Fruit fly (Drosophila melanogaster) whole organism, prepupa: ENCODE measurements around the gene mio.
A peak's percentile ranks its signal among the peaks of the same experiment; 100 is the strongest.

ENCODE experiments used
- CG10631 ChIP-seq: fragments of 200-800 bp; sonication (Bioruptor generic); optimal IDR thresholded peaks from 2 replicates; lab custom pipeline; 2016; ENCODE audit warnings: missing biosample characterization, missing genetic modification characterization
- CG10669 ChIP-seq: fragments of 200-800 bp; sonication (Bioruptor generic); optimal IDR thresholded peaks from 3 replicates; lab custom pipeline; 2018; ENCODE audit warnings: missing biosample characterization, mild to moderate bottlenecking, missing genetic modification characterization, moderate library complexity
- CG15336 ChIP-seq: fragments of 200-800 bp; sonication (Bioruptor generic); IDR thresholded peaks from 2 replicates; pipeline ENCODE4 v1.3.6; 2022; ENCODE audit warnings: missing biosample characterization, missing genetic modification characterization
- CG1621 ChIP-seq: fragments of 200-800 bp; sonication (Bioruptor generic); optimal IDR thresholded peaks from 3 replicates; lab custom pipeline; 2018; ENCODE audit warnings: missing biosample characterization, mild to moderate bottlenecking, missing genetic modification characterization
- CG16779 ChIP-seq: fragments of 200-800 bp; sonication (Bioruptor generic); optimal IDR thresholded peaks from 3 replicates; lab custom pipeline; 2017; ENCODE audit warnings: missing biosample characterization, mild to moderate bottlenecking, missing genetic modification characterization
- CG31627 ChIP-seq: fragments of 200-800 bp; sonication (Bioruptor generic); optimal IDR thresholded peaks from 3 replicates; lab custom pipeline; 2016; ENCODE audit warnings: missing biosample characterization, missing genetic modification characterization
- CG3919 ChIP-seq: fragments of 200-800 bp; sonication (Bioruptor generic); optimal IDR thresholded peaks from 3 replicates; lab custom pipeline; 2016; ENCODE audit warnings: missing biosample characterization, missing genetic modification characterization
- CG4318 ChIP-seq: fragments of 200-800 bp; sonication (Bioruptor generic); optimal IDR thresholded peaks from 3 replicates; lab custom pipeline; 2017; ENCODE audit warnings: missing biosample characterization, mild to moderate bottlenecking, missing genetic modification characterization
- CG6808 ChIP-seq: fragments of 200-800 bp; sonication (Bioruptor generic); optimal IDR thresholded peaks from 3 replicates; lab custom pipeline; 2017; ENCODE audit warnings: missing biosample characterization, missing genetic modification characterization, mild to moderate bottlenecking, moderate library complexity, missing genetic modification reagents
- CG6854 ChIP-seq: fragments of 200-800 bp; sonication (Bioruptor generic); optimal IDR thresholded peaks from 2 replicates; lab custom pipeline; 2017; ENCODE audit warnings: missing biosample characterization, mild to moderate bottlenecking, missing genetic modification characterization
- CG7368 ChIP-seq: fragments of 200-800 bp; sonication (Bioruptor generic); optimal IDR thresholded peaks from 3 replicates; lab custom pipeline; 2016; ENCODE audit warnings: missing biosample characterization, missing genetic modification characterization
- CG8632 ChIP-seq: fragments of 200-800 bp; sonication (Bioruptor generic); optimal IDR thresholded peaks from 3 replicates; lab custom pipeline; 2016; ENCODE audit warnings: missing biosample characterization, missing genetic modification characterization
- CG9139 ChIP-seq: fragments of 200-800 bp; sonication (Bioruptor generic); optimal IDR thresholded peaks from 3 replicates; lab custom pipeline; 2017; ENCODE audit warnings: missing biosample characterization, mild to moderate bottlenecking, missing genetic modification characterization
- Eip75B ChIP-seq: fragments of 200-800 bp; sonication (Bioruptor generic); optimal IDR thresholded peaks from 3 replicates; lab custom pipeline; 2016; ENCODE audit warnings: missing biosample characterization, missing genetic modification characterization
- Eip78C ChIP-seq: fragments of 200-800 bp; sonication (Bioruptor generic); peaks from one replicate; lab custom pipeline; 2016; ENCODE audit warnings: missing biosample characterization, missing genetic modification characterization
- Eip93F ChIP-seq: fragments of 200-800 bp; sonication (Bioruptor generic); optimal IDR thresholded peaks from 2 replicates; lab custom pipeline; 2016; ENCODE audit warnings: missing biosample characterization, mild to moderate bottlenecking, missing genetic modification characterization
- Ets21C ChIP-seq: fragments of 200-800 bp; sonication (Bioruptor generic); optimal IDR thresholded peaks from 3 replicates; lab custom pipeline; 2016; ENCODE audit warnings: missing biosample characterization, missing genetic modification characterization
- Ets96B ChIP-seq: fragments of 200-800 bp; optimal IDR thresholded peaks from 2 replicates; lab custom pipeline; 2019; ENCODE audit warnings: missing biosample characterization, mild to moderate bottlenecking, missing genetic modification characterization, moderate library complexity
- Gug ChIP-seq: fragments of 200-800 bp; sonication (Bioruptor generic); IDR thresholded peaks from 2 replicates; pipeline ENCODE4 v1.3.6; 2022; ENCODE audit warnings: missing biosample characterization, missing genetic modification characterization
- Hr4 ChIP-seq: fragments of 200-800 bp; sonication (Bioruptor generic); optimal IDR thresholded peaks from 3 replicates; lab custom pipeline; 2016; ENCODE audit warnings: missing biosample characterization, missing genetic modification characterization
- Lpt ChIP-seq: fragments of 200-800 bp; sonication (Bioruptor generic); optimal IDR thresholded peaks from 3 replicates; lab custom pipeline; 2016; ENCODE audit warnings: missing biosample characterization, missing genetic modification characterization
- Met ChIP-seq: fragments of 200-800 bp; sonication (Bioruptor generic); optimal IDR thresholded peaks from 3 replicates; lab custom pipeline; 2016; ENCODE audit warnings: missing biosample characterization, missing genetic modification characterization
- Smox ChIP-seq: fragments of 200-800 bp; sonication (Bioruptor generic); optimal IDR thresholded peaks from 3 replicates; lab custom pipeline; 2016; ENCODE audit warnings: missing biosample characterization, missing genetic modification characterization
- Sox102F ChIP-seq: fragments of 200-800 bp; sonication (Bioruptor generic); optimal IDR thresholded peaks from 2 replicates; lab custom pipeline; 2016; ENCODE audit warnings: missing biosample characterization, mild to moderate bottlenecking, missing genetic modification characterization
- Sox14 ChIP-seq: fragments of 200-800 bp; sonication (Bioruptor generic); optimal IDR thresholded peaks from 3 replicates; lab custom pipeline; 2016; ENCODE audit warnings: missing biosample characterization, missing genetic modification characterization
- achi ChIP-seq: fragments of 200-800 bp; sonication (Bioruptor generic); optimal IDR thresholded peaks from 3 replicates; lab custom pipeline; 2016; ENCODE audit warnings: missing biosample characterization, missing genetic modification characterization
- acj6 ChIP-seq: fragments of 200-800 bp; sonication (Bioruptor generic); optimal IDR thresholded peaks from 3 replicates; lab custom pipeline; 2016; ENCODE audit warnings: missing biosample characterization, missing genetic modification characterization
- cyc ChIP-seq: fragments of 200-800 bp; sonication (Bioruptor generic); optimal IDR thresholded peaks from 3 replicates; lab custom pipeline; 2016; ENCODE audit warnings: missing biosample characterization, missing genetic modification characterization
- dsx ChIP-seq: fragments of 200-800 bp; optimal IDR thresholded peaks from 3 replicates; lab custom pipeline; 2019; ENCODE audit warnings: missing biosample characterization, mild to moderate bottlenecking, missing genetic modification characterization, moderate library complexity; ENCODE audit not compliant: poor library complexity, severe bottlenecking
- eg ChIP-seq: fragments of 200-800 bp; sonication (Bioruptor generic); IDR thresholded peaks from 3 replicates; pipeline ENCODE4 v1.3.6; 2022; ENCODE audit warnings: missing biosample characterization, missing genetic modification characterization
- fd59A ChIP-seq: fragments of 200-800 bp; sonication (Bioruptor generic); optimal IDR thresholded peaks from 2 replicates; lab custom pipeline; 2017; ENCODE audit warnings: missing biosample characterization, mild to moderate bottlenecking, missing genetic modification characterization, missing genetic modification reagents
- fkh ChIP-seq: fragments of 200-800 bp; sonication (Bioruptor generic); optimal IDR thresholded peaks from 3 replicates; lab custom pipeline; 2017; ENCODE audit warnings: missing biosample characterization, mild to moderate bottlenecking, missing genetic modification characterization, moderate library complexity
- lz ChIP-seq: fragments of 200-800 bp; sonication (Bioruptor generic); optimal IDR thresholded peaks from 3 replicates; lab custom pipeline; 2016; ENCODE audit warnings: missing biosample characterization, missing genetic modification characterization
- spab ChIP-seq: fragments of 200-800 bp; sonication (Bioruptor generic); optimal IDR thresholded peaks from 2 replicates; lab custom pipeline; 2017; ENCODE audit warnings: missing biosample characterization, mild to moderate bottlenecking, missing genetic modification characterization, missing genetic modification reagents
- ss ChIP-seq, 2 experiments: fragments of 200-800 bp; sonication (Bioruptor generic); optimal IDR thresholded peaks; 2 replicates in 1 of 2; 3 replicates in 1 of 2; lab custom pipeline; 2017 to 2018; ENCODE audit warnings: mild to moderate bottlenecking in 2 of 2, missing biosample characterization in 2 of 2, missing genetic modification characterization in 2 of 2, moderate library complexity in 1 of 2
- svp ChIP-seq: fragments of 200-800 bp; sonication (Bioruptor generic); peaks from one replicate; lab custom pipeline; 2016; ENCODE audit warnings: missing biosample characterization, missing genetic modification characterization
- topi ChIP-seq: fragments of 200-800 bp; sonication (Bioruptor generic); optimal IDR thresholded peaks from 3 replicates; lab custom pipeline; 2016; ENCODE audit warnings: missing biosample characterization, missing genetic modification characterization
- vri ChIP-seq: fragments of 200-800 bp; sonication (Bioruptor generic); optimal IDR thresholded peaks from 3 replicates; lab custom pipeline; 2016; ENCODE audit warnings: missing biosample characterization, mild to moderate bottlenecking, missing genetic modification characterization

Gene mio

DNA sequence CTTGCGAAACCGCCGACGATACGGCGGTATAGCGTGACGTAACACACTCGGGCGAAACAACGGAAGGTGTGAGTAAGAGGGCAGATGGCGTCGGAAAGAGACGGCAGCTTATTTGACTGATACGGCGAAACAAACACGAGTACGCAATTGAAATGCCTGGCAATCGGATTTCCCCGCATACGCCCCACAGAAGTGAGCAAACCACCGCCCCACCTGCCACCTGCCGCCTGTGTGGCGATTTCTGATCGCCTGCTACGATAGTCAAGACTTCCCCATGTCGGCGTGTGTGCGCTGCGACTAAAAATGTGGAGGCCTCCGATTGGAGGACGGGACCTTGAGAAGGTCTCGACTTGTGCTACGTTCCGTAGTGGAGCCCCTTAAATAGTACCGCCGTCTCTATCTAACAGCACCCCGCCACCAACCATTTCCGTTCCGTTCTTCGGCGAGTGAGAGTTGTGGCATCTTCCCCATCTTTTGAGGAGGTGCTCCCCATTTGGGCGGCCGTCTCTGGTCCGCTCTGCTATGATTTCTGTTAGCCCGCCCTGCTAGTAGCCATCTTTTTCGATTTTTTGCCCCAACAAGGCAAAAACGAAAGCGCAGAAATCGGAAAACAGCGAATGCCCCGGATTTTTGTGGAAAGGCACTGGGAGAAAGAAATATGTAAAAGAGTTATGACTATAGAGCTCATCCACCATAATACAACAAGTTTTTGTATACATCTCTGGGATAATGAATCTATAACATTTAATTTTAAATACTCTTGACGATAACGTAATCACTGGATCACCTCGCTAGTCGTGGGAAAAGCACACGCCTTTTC, 18.3 kb upstream of the mio start (continued):
- TF ChIP-seq topi (GFP tag; lab: Kevin White, UChicago) (peak; percentile 99), Eip75B (GFP tag; lab: Kevin White, UChicago) (peak; percentile 99), Gug (no peak), fd59A (peak; percentile 95), CG15336 (GFP tag; lab: Robert Waterston, UW) (no peak), spab (GFP tag; lab: Kevin White, UChicago) (peak; percentile 96), CG9139 (peak; percentile 90), CG10669 (peak; percentile 94), CG10631 (peak; percentile 99), CG7368 (peak; percentile 94), cyc (GFP tag; lab: Kevin White, UChicago) (peak; percentile 99), achi (GFP tag; lab: Kevin White, UChicago) (peak; percentile 97)
- TF ChIP-seq, all 60 proteins: peak for 53

- TF ChIP-seq Smox (GFP tag; lab: Kevin White, UChicago) (no peak), CG4318 (GFP tag; lab: Kevin White, UChicago) (no peak), Met (GFP tag; lab: Kevin White, UChicago) (no peak), Sox14 (GFP tag; lab: Kevin White, UChicago) (no peak), Sox102F (GFP tag; lab: Kevin White, UChicago) (no peak), eg (GFP tag; lab: Robert Waterston, UW) (no peak), topi (GFP tag; lab: Kevin White, UChicago) (no peak), Eip93F (GFP tag; lab: Kevin White, UChicago) (no peak), acj6 (GFP tag; lab: Kevin White, UChicago) (no peak), fd59A (no peak), Hr4 (no peak)
- TF ChIP-seq, all 60 proteins: peak for 0
Observed at dm6 chr2L:2199433-2199796, 17.7 kb upstream of the mio start.

DNA sequence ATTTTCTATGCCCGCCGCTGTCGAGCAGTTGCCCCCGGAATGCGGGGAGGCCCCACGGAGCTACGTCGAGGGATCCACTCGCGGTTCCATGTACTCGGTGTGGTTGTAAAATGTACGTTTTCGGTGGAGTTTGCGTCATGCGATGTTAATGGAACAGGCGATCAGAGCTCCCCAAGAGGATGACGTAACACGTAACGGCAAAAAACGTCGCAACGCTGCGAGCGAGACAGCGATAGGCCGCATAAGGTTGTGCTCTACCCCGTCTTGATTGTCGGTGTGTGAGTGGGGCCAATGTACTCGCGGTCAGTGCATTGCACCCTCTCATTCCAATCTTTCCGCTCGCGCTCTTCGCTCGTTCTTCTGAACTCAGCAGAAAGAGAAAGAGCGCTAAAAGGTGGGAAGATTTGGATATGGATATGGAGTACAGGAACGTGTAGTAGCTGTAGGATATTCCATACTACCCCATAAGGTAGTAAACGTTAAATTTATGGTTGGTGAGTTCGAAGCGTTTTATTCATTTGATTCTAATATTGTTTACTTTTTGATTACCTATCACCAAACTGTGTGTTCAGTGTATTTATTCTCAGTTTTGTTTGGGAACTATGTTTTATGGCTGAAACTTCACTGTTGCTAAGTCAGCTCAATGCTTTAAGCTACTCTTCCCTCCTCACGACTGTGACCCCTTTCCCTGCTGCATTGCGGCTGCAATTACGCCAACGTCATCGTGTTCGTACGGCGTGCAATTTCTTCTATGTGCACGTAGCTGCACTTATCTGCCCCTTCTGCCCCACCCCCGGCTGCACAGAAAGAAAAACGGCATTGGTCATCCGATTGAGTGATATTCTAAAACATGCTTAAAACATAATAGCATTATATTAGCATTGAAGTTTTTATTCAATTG, 16.7 kb upstream of the mio start:
- TF ChIP-seq ss (GFP tag; optimal IDR thresholded peaks at IDR 0.05; lab: Kevin White, UChicago) (peak in 1 of 2 experiments; percentile 31), CG6808 (no peak), CG3919 (GFP tag; lab: Kevin White, UChicago) (peak; percentile 34), CG31627 (GFP tag; lab: Kevin White, UChicago) (no peak), Ets96B (tag; lab: Kevin White, UChicago) (peak; percentile 5), CG7368 (peak; percentile 41), achi (GFP tag; lab: Kevin White, UChicago) (no peak), Ets21C (GFP tag; lab: Kevin White, UChicago) (no peak), CG1621 (tag; lab: Kevin White, UChicago) (peak; percentile 59), CG8632 (GFP tag; lab: Kevin White, UChicago) (no peak), lz (no peak), CG4318 (GFP tag; lab: Kevin White, UChicago) (no peak), CG6854 (GFP tag; lab: Kevin White, UChicago) (peak; percentile 29), Eip78C (GFP tag; lab: Kevin White, UChicago) (peak; percentile 75), Lpt (peak; percentile 86), svp (GFP tag; lab: Kevin White, UChicago) (peak; percentile 93), CG10669 (no peak), vri (GFP tag; lab: Kevin White, UChicago) (peak; percentile 99), CG16779 (tag; lab: Kevin White, UChicago) (peak; percentile 33), Met (GFP tag; lab: Kevin White, UChicago) (peak; percentile 78), dsx (GFP tag; lab: Kevin White, UChicago) (peak; percentile 22), fkh (GFP tag; lab: Kevin White, UChicago) (peak; percentile 22), Eip75B (GFP tag; lab: Kevin White, UChicago) (peak; percentile 51), Sox102F (GFP tag; lab: Kevin White, UChicago) (peak; percentile 9), CG10631 (no peak)
